Worm (Caenorhabditis elegans) whole organism, dauer: ENCODE data around the gene C17E7.13.

Experiments
- unc-62 ChIP-seq: sonication (generic microtip); optimal IDR thresholded peaks from 2 replicates; lab custom pipeline; 2017; ENCODE audit warnings: missing biosample characterization, missing genetic modification reagents, missing genetic modification characterization

C17E7.13 gene

DNA sequence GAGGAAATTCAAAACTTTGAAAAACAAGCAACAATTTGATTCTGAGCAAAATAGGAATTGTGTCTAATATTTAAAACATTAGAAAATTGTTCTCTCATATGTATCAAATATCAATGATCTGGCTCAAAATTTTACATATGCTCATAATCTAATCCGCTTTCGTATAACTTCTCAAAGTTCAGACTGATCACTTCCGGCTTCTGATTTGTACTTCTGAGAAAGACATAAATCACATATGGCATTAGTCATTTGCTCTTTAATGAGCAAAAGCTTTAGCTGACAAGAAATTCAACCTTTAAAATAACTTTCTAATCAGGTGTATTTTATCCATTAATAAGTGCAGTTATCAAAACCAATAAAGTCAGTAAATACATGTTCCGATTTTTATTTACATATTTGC, 33.2 kb downstream of the C17E7.13 start:
- TF ChIP-seq unc-62 (GFP tag; lab: Kevin White, UChicago), result no peak

DNA sequence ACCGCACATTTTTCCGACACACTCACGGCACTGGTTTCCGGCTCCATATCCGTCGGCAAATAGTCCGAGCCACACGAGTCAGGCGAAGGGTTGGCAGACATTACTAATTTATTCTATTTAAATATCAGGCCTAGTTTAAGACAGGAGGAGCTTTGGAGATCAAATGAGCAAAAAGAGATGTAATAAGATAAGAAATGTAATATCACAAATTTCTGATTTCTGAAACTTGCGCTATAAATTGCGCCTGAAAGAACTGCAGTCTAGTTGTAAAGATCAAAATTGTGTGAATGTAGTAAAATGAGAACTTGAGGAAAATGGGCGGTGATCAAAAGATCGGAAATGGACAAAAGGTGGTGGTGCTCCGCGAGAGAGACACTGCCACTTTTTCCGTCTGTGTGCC, 34.2 kb downstream of the C17E7.13 start, which contains the start of gene nhr-186:
TSS of gene nhr-186 (minus strand) at position 101 of the 400 bp plus-strand sequence.
- TF ChIP-seq unc-62 (GFP tag; lab: Kevin White, UChicago), result no peak

DNA sequence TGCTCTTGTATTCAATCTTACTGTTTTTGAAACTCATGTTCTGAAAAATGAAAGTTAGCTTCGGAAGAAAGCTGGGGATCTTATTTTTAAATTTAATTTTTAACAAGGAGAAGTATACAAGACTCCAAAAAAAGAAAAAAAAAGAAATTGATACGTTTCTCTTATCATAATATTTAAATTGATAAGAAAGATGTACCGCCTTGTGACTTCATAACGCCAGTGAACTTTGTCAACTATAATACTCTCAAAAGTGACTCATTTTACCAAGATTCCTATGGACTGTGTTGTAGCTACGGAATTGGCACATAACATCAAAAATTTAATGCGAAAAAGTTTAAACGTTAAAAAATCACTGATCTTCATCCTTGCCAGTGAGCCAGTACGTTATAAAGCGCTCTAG, 37.3 kb downstream of the C17E7.13 start:
- TF ChIP-seq unc-62 (GFP tag; lab: Kevin White, UChicago), result no peak

DNA sequence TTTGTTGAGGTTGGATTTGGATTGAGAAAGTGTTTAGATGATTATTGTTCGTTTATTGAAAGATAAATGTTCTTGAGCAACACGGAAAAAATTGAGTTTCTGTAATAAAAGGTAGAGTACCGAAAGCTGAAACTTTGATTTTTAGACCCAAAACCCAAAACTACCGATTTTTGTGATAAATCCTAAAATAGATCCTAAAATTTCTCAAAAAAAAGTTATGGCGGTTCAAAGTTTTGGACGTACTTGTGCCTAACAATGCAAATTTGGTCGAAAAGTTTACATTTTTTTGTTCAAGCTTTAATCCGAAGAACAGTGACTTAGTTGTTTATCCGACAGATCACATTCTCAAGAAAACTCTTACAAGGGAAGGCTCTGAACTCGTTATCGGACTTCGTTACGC, 41.8 kb downstream of the C17E7.13 start, which contains the start of gene nhr-185:
TSS of gene nhr-185 (minus strand) at position 101 of the 400 bp plus-strand sequence.
- TF ChIP-seq unc-62 (GFP tag; lab: Kevin White, UChicago), result no peak

DNA sequence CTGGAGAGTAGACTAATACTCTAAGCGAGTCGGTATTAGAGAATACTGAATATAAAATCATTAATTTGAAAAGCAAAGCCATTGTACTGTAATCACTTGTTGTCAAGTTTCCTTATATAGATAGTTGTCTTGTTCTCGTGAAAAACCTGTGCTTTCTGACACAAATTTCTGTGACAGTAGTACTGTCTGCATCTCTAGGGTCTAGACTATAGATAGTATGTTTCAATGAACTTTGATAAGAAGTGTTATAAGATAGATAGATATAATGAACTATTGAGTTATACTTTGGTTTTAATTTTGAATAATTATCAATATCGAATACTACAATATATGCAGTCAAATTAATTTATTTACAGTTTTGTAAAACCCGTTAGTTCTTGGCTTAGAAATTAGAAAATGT, 45.2 kb downstream of the C17E7.13 start, which contains the start of gene ugt-32:
TSS of gene ugt-32 (minus strand) at position 82 of the 400 bp plus-strand sequence.
- TF ChIP-seq unc-62 (GFP tag; lab: Kevin White, UChicago), result no peak

DNA sequence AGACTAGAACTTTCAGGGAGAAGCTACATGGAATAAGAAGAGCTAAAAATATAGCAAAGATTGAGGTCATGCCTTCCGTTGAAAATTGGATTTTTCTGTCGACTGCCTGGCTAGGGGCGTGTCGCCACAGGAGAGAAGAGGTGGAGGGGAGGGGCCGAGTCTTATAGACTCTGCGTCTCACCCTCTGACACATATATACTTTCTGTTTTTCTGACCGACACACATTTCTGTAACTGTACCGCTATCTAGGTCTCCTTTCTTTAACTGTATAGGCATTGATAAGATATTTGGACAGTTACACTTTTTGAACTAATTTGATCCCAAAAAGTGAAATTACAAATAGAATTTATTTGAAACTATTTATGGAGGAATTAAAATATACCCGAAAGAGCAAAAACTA, 47.6 kb downstream of the C17E7.13 start:
- TF ChIP-seq unc-62 (GFP tag; lab: Kevin White, UChicago), result no peak
